Fruit fly (Drosophila melanogaster) whole organism, wandering third instar larva: Measurements from ENCODE around the gene CG13705.

Source experiments
- CG32264 ChIP-seq: fragments of 200-800 bp; sonication (Bioruptor generic); optimal IDR thresholded peaks from 2 replicates; lab custom pipeline; 2016; ENCODE audit warnings: missing biosample characterization, missing genetic modification characterization
- CG9705 ChIP-seq: fragments of 200-800 bp; sonication (Bioruptor generic); optimal IDR thresholded peaks from 2 replicates; lab custom pipeline; 2018; ENCODE audit warnings: missing biosample characterization, mild to moderate bottlenecking, missing genetic modification characterization
- Dfd ChIP-seq: fragments of >200 bp; optimal IDR thresholded peaks from 2 replicates; lab custom pipeline; 2017; ENCODE audit warnings: missing biosample characterization, missing genetic modification characterization
- Hnf4 ChIP-seq: fragments of 200-800 bp; sonication (Bioruptor generic); optimal IDR thresholded peaks from 2 replicates; lab custom pipeline; 2016; ENCODE audit warnings: missing biosample characterization, mild to moderate bottlenecking, missing genetic modification characterization
- Hr83 ChIP-seq: fragments of 200-300 bp; sonication (Bioruptor generic); optimal IDR thresholded peaks from 2 replicates; lab custom pipeline; 2016; ENCODE audit warnings: missing biosample characterization, mild to moderate bottlenecking, missing genetic modification characterization, moderate library complexity; ENCODE audit not compliant: poor library complexity, severe bottlenecking
- Myc ChIP-seq: fragments of >200 bp; optimal IDR thresholded peaks from 2 replicates; lab custom pipeline; 2017
- br ChIP-seq: fragments of 200-800 bp; sonication (Bioruptor generic); optimal IDR thresholded peaks from 2 replicates; lab custom pipeline; 2016; ENCODE audit warnings: missing biosample characterization, missing genetic modification characterization
- dsf ChIP-seq: sonication (Bioruptor generic); optimal IDR thresholded peaks from 2 replicates; lab custom pipeline; 2016; ENCODE audit warnings: missing biosample characterization, missing genetic modification characterization, borderline replicate concordance
- ey ChIP-seq: fragments of 200-800 bp; sonication (Bioruptor generic); optimal IDR thresholded peaks from 2 replicates; lab custom pipeline; 2016; ENCODE audit warnings: missing biosample characterization, missing genetic modification characterization
- lola ChIP-seq: fragments of >200 bp; optimal IDR thresholded peaks from 2 replicates; lab custom pipeline; 2017; ENCODE audit warnings: missing biosample characterization, missing genetic modification characterization
- psq ChIP-seq: fragments of 200-800 bp; sonication (Bioruptor generic); optimal IDR thresholded peaks from 3 replicates; lab custom pipeline; 2017; ENCODE audit warnings: missing biosample characterization, mild to moderate bottlenecking, missing genetic modification characterization, moderate library complexity
- tai ChIP-seq: sonication (Bioruptor generic); optimal IDR thresholded peaks from 2 replicates; lab custom pipeline; 2016; ENCODE audit warnings: missing biosample characterization, missing genetic modification characterization
- woc ChIP-seq: sonication (Bioruptor generic); optimal IDR thresholded peaks from 2 replicates; lab custom pipeline; 2016; ENCODE audit warnings: missing biosample characterization, mild to moderate bottlenecking, missing genetic modification characterization

DNA sequence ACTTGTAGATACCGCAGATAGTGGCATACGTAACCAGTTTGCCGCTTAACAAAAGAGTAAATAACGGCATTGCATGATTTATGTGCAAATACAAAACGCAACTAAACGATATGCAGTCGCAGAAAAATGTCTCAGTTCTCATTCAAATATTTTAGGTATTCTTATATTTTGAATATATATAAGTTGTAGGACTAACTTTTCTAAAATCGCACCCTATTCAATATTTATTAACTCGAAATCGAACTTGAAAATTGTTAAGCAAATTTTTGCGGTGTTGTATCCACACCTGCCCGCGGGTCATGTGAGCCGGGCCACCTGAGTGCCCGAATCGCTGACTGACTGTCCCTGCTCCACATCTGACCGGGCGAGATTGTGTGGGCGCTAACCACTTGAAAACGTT, 48.6 kb upstream of the CG13705 start:
- no peak for TF ChIP-seq Dfd (GFP tag; lab: Kevin White, UChicago)
- TF ChIP-seq ey = no peak
- TF ChIP-seq psq (GFP tag; lab: Kevin White, UChicago) = no peak
- TF ChIP-seq br (GFP tag; lab: Kevin White, UChicago) = no peak
- TF ChIP-seq lola (GFP tag; lab: Kevin White, UChicago) = no peak
- TF ChIP-seq CG9705 (GFP tag; lab: Kevin White, UChicago) = no peak
- TF ChIP-seq CG32264 (GFP tag; lab: Kevin White, UChicago) = no peak
- no peak for TF ChIP-seq Hnf4 (GFP tag; lab: Kevin White, UChicago)
- no peak for TF ChIP-seq Hr83
- no peak for TF ChIP-seq Myc (lab: Kevin White, UChicago)
- no peak for TF ChIP-seq dsf
- TF ChIP-seq woc (GFP tag; lab: Kevin White, UChicago) = no peak
- no peak for TF ChIP-seq tai (GFP tag; lab: Kevin White, UChicago)
